Fruit fly (Drosophila melanogaster): ENCODE measurements around the gene gro.
A peak's percentile ranks its signal among the peaks of the same experiment; 100 is the strongest.

The gro gene

dm6 chr3R:26007964-26008868, 33.3 kb upstream of the gro start (continued):
- TF ChIP-seq CG3919 (GFP tag; optimal IDR thresholded peaks at IDR 0.05) (peak; percentile 28), dac (GFP tag; optimal IDR thresholded peaks at IDR 0.05) (no peak), CG11762 (GFP tag; optimal IDR thresholded peaks at IDR 0.05; ENCODE audit: insufficient read depth) (no peak), CG16779 (tag; optimal IDR thresholded peaks at IDR 0.05) (peak; percentile 45), CG1621 (tag; optimal IDR thresholded peaks at IDR 0.05) (peak; percentile 71), Ets21C (GFP tag; optimal IDR thresholded peaks at IDR 0.05) (no peak), Smox (GFP tag; optimal IDR thresholded peaks at IDR 0.05) (peak; percentile 43), CG6792 (GFP tag; optimal IDR thresholded peaks at IDR 0.05) (peak; percentile 29), Sox102F (GFP tag; optimal IDR thresholded peaks at IDR 0.05) (peak; percentile 58), CG11294 (GFP tag; IDR thresholded peaks at IDR 0.05) (no peak), spab (GFP tag; optimal IDR thresholded peaks at IDR 0.05) (peak; percentile 74), fkh (GFP tag; optimal IDR thresholded peaks at IDR 0.05) (peak; percentile 8), CG8632 (GFP tag; optimal IDR thresholded peaks at IDR 0.05) (peak; percentile 55), Hr38 (GFP tag; optimal IDR thresholded peaks at IDR 0.05) (no peak), CG10631 (GFP tag; optimal IDR thresholded peaks at IDR 0.05) (peak; percentile 17), pdm3 (GFP tag; optimal IDR thresholded peaks at IDR 0.05) (peak; percentile 42), Sox15 (GFP tag; optimal IDR thresholded peaks at IDR 0.05) (no peak), CG9139 (GFP tag; optimal IDR thresholded peaks at IDR 0.05) (peak; percentile 88), CG34406 (GFP tag; optimal IDR thresholded peaks at IDR 0.05) (peak; percentile 66), CG8319 (GFP tag; optimal IDR thresholded peaks at IDR 0.05) (peak; percentile 38), fd59A (GFP tag; optimal IDR thresholded peaks at IDR 0.05) (peak; percentile 39), lz (GFP tag; optimal IDR thresholded peaks at IDR 0.05) (no peak), CG32006 (GFP tag; optimal IDR thresholded peaks at IDR 0.05) (peak; percentile 43), CG31627 (GFP tag; optimal IDR thresholded peaks at IDR 0.05) (peak; percentile 46), Eip78C (GFP tag) (peak; percentile 83), salr (GFP tag; optimal IDR thresholded peaks at IDR 0.05) (peak in 1 of 2 experiments; percentile 68), Gug (GFP tag; IDR thresholded peaks at IDR 0.05) (peak; percentile 44), CG8119 (GFP tag; IDR thresholded peaks at IDR 0.05) (peak; percentile 69)

dm6 chr3R:26008892-26009539, 32.5 kb upstream of the gro start:
- TF ChIP-seq ss (GFP tag; optimal IDR thresholded peaks at IDR 0.05): peak; percentile 94 to 98
- TF ChIP-seq CG8632 (GFP tag; optimal IDR thresholded peaks at IDR 0.05): peak; percentile 97
- TF ChIP-seq CG6276 (GFP tag; optimal IDR thresholded peaks at IDR 0.05): peak; percentile 93
- TF ChIP-seq fkh (GFP tag; optimal IDR thresholded peaks at IDR 0.05): no peak
- TF ChIP-seq Eip78C (GFP tag): peak; percentile 100
- peak; percentile 97 for TF ChIP-seq dsx (GFP tag; optimal IDR thresholded peaks at IDR 0.05; ENCODE audit: poor library complexity, severe bottlenecking)
- TF ChIP-seq achi (GFP tag; optimal IDR thresholded peaks at IDR 0.05): peak; percentile 97
- TF ChIP-seq acj6 (GFP tag; optimal IDR thresholded peaks at IDR 0.05): peak; percentile 98
- TF ChIP-seq Hr39 (GFP tag; optimal IDR thresholded peaks at IDR 0.05): peak; percentile 98
- peak; percentile 96 for TF ChIP-seq CG11902 (GFP tag; optimal IDR thresholded peaks at IDR 0.05)
- peak; percentile 97 for TF ChIP-seq CG34406 (GFP tag; optimal IDR thresholded peaks at IDR 0.05)
- TF ChIP-seq CG32006 (GFP tag; optimal IDR thresholded peaks at IDR 0.05): peak; percentile 97
- TF ChIP-seq net (GFP tag; optimal IDR thresholded peaks at IDR 0.05): peak; percentile 96
- peak; percentile 96 to 97 for TF ChIP-seq salr (GFP tag; optimal IDR thresholded peaks at IDR 0.05)
- peak; percentile 97 for TF ChIP-seq OdsH (GFP tag; optimal IDR thresholded peaks at IDR 0.05)
- peak; percentile 91 for TF ChIP-seq dac (GFP tag; optimal IDR thresholded peaks at IDR 0.05)
- TF ChIP-seq svp (GFP tag): peak; percentile 99
- TF ChIP-seq fd59A (GFP tag; optimal IDR thresholded peaks at IDR 0.05): peak; percentile 98
- TF ChIP-seq pdm3 (GFP tag; optimal IDR thresholded peaks at IDR 0.05): peak; percentile 98
- TF ChIP-seq CG8119 (GFP tag; IDR thresholded peaks at IDR 0.05): peak; percentile 97
- peak; percentile 98 for TF ChIP-seq topi (GFP tag; optimal IDR thresholded peaks at IDR 0.05)
- TF ChIP-seq lz (GFP tag; optimal IDR thresholded peaks at IDR 0.05): peak; percentile 97
- TF ChIP-seq CG3919 (GFP tag; optimal IDR thresholded peaks at IDR 0.05): peak; percentile 99
- peak; percentile 98 for TF ChIP-seq Eip75B (GFP tag; optimal IDR thresholded peaks at IDR 0.05)
- TF ChIP-seq Blimp-1 (GFP tag; optimal IDR thresholded peaks at IDR 0.05): peak; percentile 84
- TF ChIP-seq CG11294 (GFP tag; IDR thresholded peaks at IDR 0.05): peak; percentile 81
- TF ChIP-seq Met (GFP tag; optimal IDR thresholded peaks at IDR 0.05): peak; percentile 99
- TF ChIP-seq Sox15 (GFP tag; optimal IDR thresholded peaks at IDR 0.05): peak; percentile 93
- peak; percentile 97 for TF ChIP-seq vri (GFP tag; optimal IDR thresholded peaks at IDR 0.05)
- peak; percentile 91; the same call in 2 of the 3 replicates for TF ChIP-seq eg (GFP tag; IDR thresholded peaks at IDR 0.05)
- peak; percentile 97 for TF ChIP-seq CG6808 (GFP tag; optimal IDR thresholded peaks at IDR 0.05)
- peak; percentile 98 for TF ChIP-seq spab (GFP tag; optimal IDR thresholded peaks at IDR 0.05)
- peak; percentile 98 for TF ChIP-seq Sox102F (GFP tag; optimal IDR thresholded peaks at IDR 0.05)
